Fruit fly (Drosophila melanogaster): ENCODE results near the gene CG10031.

DNA sequence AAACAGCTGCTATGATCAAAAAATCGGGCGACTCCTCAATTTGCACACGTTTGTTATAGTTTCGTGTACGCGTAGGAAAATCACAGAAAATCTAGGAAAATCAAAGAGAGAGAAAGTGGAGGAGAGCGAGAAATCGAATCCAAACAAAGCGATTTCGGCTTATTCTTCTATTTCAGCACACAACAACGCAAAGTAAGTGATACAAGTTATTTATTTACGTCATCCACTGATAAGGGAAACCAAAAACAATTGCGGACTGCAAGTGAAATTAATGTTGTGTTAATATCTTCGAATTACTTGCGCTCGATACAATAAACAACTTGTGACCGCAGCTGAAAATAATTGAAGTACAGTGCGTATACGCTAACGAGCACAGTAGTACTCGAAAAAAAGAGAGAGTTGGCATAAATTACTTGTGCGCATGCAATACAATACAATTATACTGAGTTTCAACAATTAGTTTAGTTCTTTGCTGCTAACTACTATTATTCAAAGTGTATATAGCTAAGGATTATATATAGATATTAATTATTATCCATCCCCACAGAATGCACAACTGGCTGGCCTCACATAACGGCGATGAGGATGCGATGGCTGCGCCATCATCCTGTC, 14.8 kb upstream of the CG10031 start:
- no peak for TF ChIP-seq EcR (GFP tag; optimal IDR thresholded peaks at IDR 0.05)
- no peak for TF ChIP-seq Dll (optimal IDR thresholded peaks at IDR 0.05)
- TF ChIP-seq usp (GFP tag; optimal IDR thresholded peaks at IDR 0.05) = no peak
